Worm (Caenorhabditis elegans) whole organism, L4/young adult: ENCODE data around the gene lbp-7.

ENCODE experiments used
- W03F9.2 ChIP-seq: fragments of 150-350 bp; optimal IDR thresholded peaks from 2 replicates; lab custom pipeline; 2014; ENCODE audit warnings: missing biosample characterization, missing genetic modification characterization
- dao-5 ChIP-seq: sonication (generic microtip); optimal IDR thresholded peaks from 2 replicates; lab custom pipeline; 2016; ENCODE audit warnings: missing genotype, missing genetic modification characterization, moderate library complexity, missing compliant biosample characterization
- him-1 ChIP-seq: sonication (generic microtip); optimal IDR thresholded peaks from 2 replicates; lab custom pipeline; 2016; ENCODE audit warnings: missing genotype, missing genetic modification reagents, missing genetic modification characterization, missing compliant biosample characterization

Gene lbp-7

ce11 chrV:13920730-13921129 lies 41.4 kb downstream of the lbp-7 start, which contains the start of gene srx-42:
srx-42 (plus strand) TSS chrV:13921030.
- TF ChIP-seq him-1 (tag; lab: Kevin White, UChicago) (no peak), W03F9.2 (no peak), dao-5 (tag; lab: Kevin White, UChicago) (no peak)

ce11 chrV:13923851-13924250 lies 44.5 kb downstream of the lbp-7 start, which contains the start of gene srxa-11:
srxa-11 (plus strand) TSS chrV:13924151.
- no peak for TF ChIP-seq him-1 (tag; lab: Kevin White, UChicago)
- TF ChIP-seq dao-5 (tag; lab: Kevin White, UChicago), result no peak
- no peak for TF ChIP-seq W03F9.2

ce11 chrV:13926398-13926797 lies 47.0 kb downstream of the lbp-7 start, which contains the start of gene srxa-12:
srxa-12 (plus strand) TSS chrV:13926698.
- TF ChIP-seq dao-5 (tag; lab: Kevin White, UChicago), result no peak
- no peak for TF ChIP-seq him-1 (tag; lab: Kevin White, UChicago)
- TF ChIP-seq W03F9.2, result no peak

ce11 chrV:13929503-13929902 lies 50.2 kb downstream of the lbp-7 start, which contains the start of gene srxa-13:
srxa-13 (plus strand) TSS chrV:13929803.
- no peak for TF ChIP-seq W03F9.2
- TF ChIP-seq him-1 (tag; lab: Kevin White, UChicago), result no peak
- TF ChIP-seq dao-5 (tag; lab: Kevin White, UChicago), result no peak
